Worm (Caenorhabditis elegans): ENCODE data around the gene F15G9.5.

- TF ChIP-seq nhr-237 (tag; optimal IDR thresholded peaks at IDR 0.05): no peak
- TF ChIP-seq ceh-39 (tag; optimal IDR thresholded peaks at IDR 0.05): no peak
- TF ChIP-seq drap-1 (GFP tag; optimal IDR thresholded peaks at IDR 0.05): no peak
- no peak for TF ChIP-seq ztf-11 (tag; optimal IDR thresholded peaks at IDR 0.05)
- no peak for TF ChIP-seq lsy-2 (tag; optimal IDR thresholded peaks at IDR 0.05)
Measured at ce11 chrX:9737730-9738129, at the start of gene F15G9.5.
